Worm (Caenorhabditis elegans): ENCODE results near the gene C34F11.1.

The C34F11.1 gene

ce11 chrII:5195504-5195903 lies 17.3 kb upstream of the C34F11.1 start, which contains the start of gene C34F11.5:
Gene C34F11.5 (plus strand): TSS chrII:5195804.
- TF ChIP-seq nhr-90 (tag; optimal IDR thresholded peaks at IDR 0.05; ENCODE audit: poor library complexity) (no peak), lin-13 (GFP tag; optimal IDR thresholded peaks at IDR 0.05) (no peak), vab-15 (tag; optimal IDR thresholded peaks at IDR 0.05) (no peak), lsy-2 (tag; optimal IDR thresholded peaks at IDR 0.05) (no peak), alr-1 (tag; optimal IDR thresholded peaks at IDR 0.05; ENCODE audit: borderline replicate concordance) (no peak), nhr-237 (tag; optimal IDR thresholded peaks at IDR 0.05) (no peak), hlh-4 (tag; optimal IDR thresholded peaks at IDR 0.05) (no peak), tlp-1 (tag; optimal IDR thresholded peaks at IDR 0.05) (no peak), isw-1 (GFP tag; IDR thresholded peaks at IDR 0.05) (no peak), ces-1 (GFP tag; optimal IDR thresholded peaks at IDR 0.05) (no peak), egl-27 (tag; optimal IDR thresholded peaks at IDR 0.05) (no peak), fkh-4 (tag; optimal IDR thresholded peaks at IDR 0.05; ENCODE audit: borderline replicate concordance) (no peak), ceh-82 (tag; optimal IDR thresholded peaks at IDR 0.05) (no peak), nhr-20 (tag; optimal IDR thresholded peaks at IDR 0.05) (no peak), dpl-1 (GFP tag; optimal IDR thresholded peaks at IDR 0.05) (no peak), elt-2 (tag; optimal IDR thresholded peaks at IDR 0.05) (no peak), mef-2 (tag; optimal IDR thresholded peaks at IDR 0.05) (no peak)

ce11 chrII:5199497-5199896 lies 13.3 kb upstream of the C34F11.1 start, which contains the start of gene msp-50:
Gene msp-50 (plus strand): TSS chrII:5199797.
- TF ChIP-seq lin-35 (GFP tag; optimal IDR thresholded peaks at IDR 0.05) (no peak), F16B12.6 (tag; optimal IDR thresholded peaks at IDR 0.05) (no peak), rnt-1 (tag; optimal IDR thresholded peaks at IDR 0.05) (no peak), aha-1 (tag; optimal IDR thresholded peaks at IDR 0.05) (no peak), lin-15B (tag; optimal IDR thresholded peaks at IDR 0.05) (no peak), xbp-1 (tag; optimal IDR thresholded peaks at IDR 0.05) (no peak), fos-1 (tag; optimal IDR thresholded peaks at IDR 0.05) (no peak), mef-2 (tag; optimal IDR thresholded peaks at IDR 0.05) (no peak), nhr-12 (tag; optimal IDR thresholded peaks at IDR 0.05) (no peak), unc-62 (GFP tag; optimal IDR thresholded peaks at IDR 0.05) (no peak), blmp-1 (tag; optimal IDR thresholded peaks at IDR 0.05) (no peak), nhr-20 (tag; optimal IDR thresholded peaks at IDR 0.05) (no peak), ets-5 (GFP tag; IDR thresholded peaks at IDR 0.05) (no peak), efl-1 (optimal IDR thresholded peaks at IDR 0.05) (no peak), efl-1 (GFP tag; optimal IDR thresholded peaks at IDR 0.05 in 1 of 2) (no peak), zag-1 (tag; optimal IDR thresholded peaks at IDR 0.05) (no peak), ztf-4 (tag; optimal IDR thresholded peaks at IDR 0.05) (no peak), nhr-11 (tag; optimal IDR thresholded peaks at IDR 0.05) (no peak), fkh-10 (GFP tag; optimal IDR thresholded peaks at IDR 0.05) (no peak), ceh-8 (GFP tag; optimal IDR thresholded peaks at IDR 0.05) (no peak)

- peak in 1 of 2 experiments; percentile 25 for TF ChIP-seq efl-1 (optimal IDR thresholded peaks at IDR 0.05)
- TF ChIP-seq efl-1 (GFP tag; optimal IDR thresholded peaks at IDR 0.05 in 1 of 2), result peak in 1 of 2 experiments; percentile 14
- peak; percentile 44 for TF ChIP-seq nhr-71 (tag; optimal IDR thresholded peaks at IDR 0.05)
- TF ChIP-seq swsn-7 (tag; optimal IDR thresholded peaks at IDR 0.05), result peak; percentile 12
- TF ChIP-seq snpc-4 (tag; optimal IDR thresholded peaks at IDR 0.05), result peak; percentile 96
- peak; percentile 27 for TF ChIP-seq nhr-85 (tag)
- TF ChIP-seq rnt-1 (tag; optimal IDR thresholded peaks at IDR 0.05), result peak; percentile 39
- TF ChIP-seq nhr-19 (GFP tag; conservative IDR thresholded peaks at IDR 0.05), result peak; percentile 62
Observed at ce11 chrII:5200205-5200604, 12.6 kb upstream of the C34F11.1 start.
